Worm (Caenorhabditis elegans) whole organism, midembryonic: ENCODE measurements around the gene srab-16.

ENCODE experiments used
- T22C8.4 ChIP-seq: fragments of 200-800 bp; sonication (Bioruptor generic); IDR thresholded peaks from 2 replicates; pipeline ENCODE4 v1.3.6; 2022; ENCODE audit warnings: missing genetic modification characterization, missing compliant biosample characterization
- cog-1 ChIP-seq: sonication (generic microtip); optimal IDR thresholded peaks from 2 replicates; lab custom pipeline; 2016; ENCODE audit warnings: missing genetic modification characterization, missing compliant biosample characterization
- flt-1 ChIP-seq: fragments of 200-800 bp; sonication (Bioruptor generic); IDR thresholded peaks from 2 replicates; pipeline ENCODE4 v1.3.6; 2022; ENCODE audit warnings: missing genetic modification characterization, missing compliant biosample characterization
- klf-2 ChIP-seq: fragments of 200-800 bp; sonication (Bioruptor generic); conservative IDR thresholded peaks from 2 replicates; pipeline ENCODE4 v1.3.6; 2022; ENCODE audit warnings: missing genetic modification reagents, missing genetic modification characterization, missing compliant biosample characterization
- med-1 ChIP-seq: sonication (generic microtip); optimal IDR thresholded peaks from 2 replicates; lab custom pipeline; 2017; ENCODE audit warnings: missing genetic modification characterization, mild to moderate bottlenecking, missing compliant biosample characterization, antibody characterized with exemption, missing genetic modification reagents; ENCODE audit not compliant: insufficient read depth
- ref-1 ChIP-seq: fragments of 200-800 bp; sonication (Bioruptor generic); conservative IDR thresholded peaks from 2 replicates; pipeline ENCODE4 v1.3.6; 2022; ENCODE audit warnings: missing genetic modification reagents, missing genetic modification characterization, missing compliant biosample characterization
- tab-1 ChIP-seq: fragments of 200-800 bp; sonication (Bioruptor generic); IDR thresholded peaks from 2 replicates; pipeline ENCODE4 v1.3.6; 2022; ENCODE audit warnings: missing genetic modification characterization, missing compliant biosample characterization
- ztf-23 ChIP-seq: fragments of 200-800 bp; sonication (Bioruptor generic); IDR thresholded peaks from 2 replicates; pipeline ENCODE4 v1.3.6; 2022; ENCODE audit warnings: missing genetic modification reagents, missing genetic modification characterization, missing compliant biosample characterization
- ztf-29 ChIP-seq: fragments of 200-800 bp; sonication (Bioruptor generic); IDR thresholded peaks from 2 replicates; pipeline ENCODE4 v1.3.6; 2022; ENCODE audit warnings: missing genetic modification reagents, missing genetic modification characterization, missing compliant biosample characterization

The srab-16 gene

DNA sequence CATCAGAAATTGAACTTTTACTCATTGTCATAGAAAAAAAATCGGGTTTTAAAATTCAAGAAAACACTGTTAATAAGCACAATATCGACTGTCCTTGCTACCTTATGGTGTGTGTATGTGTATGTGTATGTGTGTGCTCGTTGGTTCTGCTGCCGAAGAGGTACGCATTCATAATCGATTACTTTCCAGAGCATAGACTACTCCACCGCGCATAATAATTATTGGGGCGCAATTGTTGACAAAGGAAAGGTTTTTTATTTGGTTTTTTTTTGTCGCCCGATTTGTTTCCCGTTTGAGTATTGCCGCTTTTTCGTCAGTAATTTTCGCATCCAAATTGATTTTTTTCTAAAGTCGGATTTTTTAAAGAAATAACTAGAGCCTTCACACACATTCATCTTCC is 21.3 kb upstream of the srab-16 start, which contains the start of gene C05E4.15:
C05E4.15 (minus strand) TSS at position 101 of the 400 bp plus-strand sequence.
- TF ChIP-seq klf-2 (GFP tag; lab: Robert Waterston, UW), result no peak
- TF ChIP-seq ztf-29 (GFP tag; lab: Robert Waterston, UW), result no peak
- TF ChIP-seq tab-1 (GFP tag; lab: Robert Waterston, UW), result no peak
- no peak for TF ChIP-seq ztf-23
- no peak for TF ChIP-seq cog-1 (tag; lab: Kevin White, UChicago)
- no peak for TF ChIP-seq flt-1 (GFP tag; lab: Robert Waterston, UW)
- TF ChIP-seq T22C8.4 (GFP tag; lab: Robert Waterston, UW), result no peak
- no peak for TF ChIP-seq ref-1 (GFP tag; lab: Robert Waterston, UW)
- no peak for TF ChIP-seq med-1 (GFP tag; lab: Kevin White, UChicago)

ce11 chrV:761882-762281 is 20.6 kb upstream of the srab-16 start, which contains the start of gene C05E4.12:
Gene C05E4.12 (minus strand): TSS chrV:761982.
- TF ChIP-seq klf-2 (GFP tag; lab: Robert Waterston, UW) (no peak), ref-1 (GFP tag; lab: Robert Waterston, UW) (no peak), T22C8.4 (GFP tag; lab: Robert Waterston, UW) (no peak), ztf-29 (GFP tag; lab: Robert Waterston, UW) (no peak), cog-1 (tag; lab: Kevin White, UChicago) (no peak), flt-1 (GFP tag; lab: Robert Waterston, UW) (no peak), med-1 (GFP tag; lab: Kevin White, UChicago) (no peak), tab-1 (GFP tag; lab: Robert Waterston, UW) (no peak), ztf-23 (no peak)

- TF ChIP-seq flt-1 (GFP tag; lab: Robert Waterston, UW), result no peak
- no peak for TF ChIP-seq med-1 (GFP tag; lab: Kevin White, UChicago)
- no peak for TF ChIP-seq klf-2 (GFP tag; lab: Robert Waterston, UW)
These were observed 20.2 kb upstream of the srab-16 start, which contains the start of gene srp-2 for ce11 chrV:762340-762739. Gene srp-2 (plus strand): TSS chrV:762640.

DNA sequence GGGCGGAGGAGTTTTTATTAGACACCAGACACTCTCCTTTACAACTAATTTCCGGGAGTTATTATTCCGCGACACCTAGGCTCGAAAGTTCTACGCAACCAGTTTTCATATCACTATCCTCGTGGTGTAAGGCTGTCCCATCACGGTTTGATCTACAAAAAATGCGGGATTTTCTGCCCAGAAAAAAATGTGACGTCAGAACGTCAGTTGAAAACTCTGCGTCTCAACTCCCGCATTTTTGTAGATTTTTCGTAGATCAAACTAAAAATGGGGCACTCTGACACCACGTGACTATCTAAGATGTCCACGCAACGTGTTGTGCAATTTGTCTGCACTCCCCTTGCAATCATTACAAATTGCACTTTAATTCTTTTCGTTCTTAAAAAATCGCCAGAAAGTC is 17.8 kb upstream of the srab-16 start, which contains the start of gene str-238:
str-238 (plus strand) TSS at position 301 of the 400 bp plus-strand sequence.
- TF ChIP-seq ztf-23 (no peak), cog-1 (tag; lab: Kevin White, UChicago) (no peak), flt-1 (GFP tag; lab: Robert Waterston, UW) (no peak), ref-1 (GFP tag; lab: Robert Waterston, UW) (no peak), klf-2 (GFP tag; lab: Robert Waterston, UW) (no peak), tab-1 (GFP tag; lab: Robert Waterston, UW) (no peak), ztf-29 (GFP tag; lab: Robert Waterston, UW) (no peak)

DNA sequence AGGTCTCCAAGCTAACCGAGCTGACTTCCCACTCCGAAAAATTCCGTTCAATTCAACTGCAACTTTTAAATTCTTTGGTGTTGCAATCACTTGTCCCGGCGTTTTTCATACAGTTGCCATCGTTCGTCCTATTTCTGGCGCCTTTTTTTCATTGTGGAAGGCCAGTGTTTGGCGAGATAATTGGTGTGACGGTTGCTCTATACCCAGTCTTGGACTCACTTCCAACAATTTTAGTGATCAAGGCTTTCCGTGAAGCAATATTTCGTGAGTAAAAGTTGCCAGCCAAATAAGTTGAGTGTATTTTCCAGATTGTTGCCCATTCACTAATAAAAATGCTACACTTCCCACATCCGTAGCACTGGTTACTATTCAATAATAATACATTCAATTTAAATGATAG is 10.3 kb upstream of the srab-16 start:
- no peak for TF ChIP-seq klf-2 (GFP tag; lab: Robert Waterston, UW)
- no peak for TF ChIP-seq ref-1 (GFP tag; lab: Robert Waterston, UW)
- no peak for TF ChIP-seq tab-1 (GFP tag; lab: Robert Waterston, UW)
- no peak for TF ChIP-seq T22C8.4 (GFP tag; lab: Robert Waterston, UW)
- no peak for TF ChIP-seq ztf-23
- TF ChIP-seq flt-1 (GFP tag; lab: Robert Waterston, UW), result no peak

DNA sequence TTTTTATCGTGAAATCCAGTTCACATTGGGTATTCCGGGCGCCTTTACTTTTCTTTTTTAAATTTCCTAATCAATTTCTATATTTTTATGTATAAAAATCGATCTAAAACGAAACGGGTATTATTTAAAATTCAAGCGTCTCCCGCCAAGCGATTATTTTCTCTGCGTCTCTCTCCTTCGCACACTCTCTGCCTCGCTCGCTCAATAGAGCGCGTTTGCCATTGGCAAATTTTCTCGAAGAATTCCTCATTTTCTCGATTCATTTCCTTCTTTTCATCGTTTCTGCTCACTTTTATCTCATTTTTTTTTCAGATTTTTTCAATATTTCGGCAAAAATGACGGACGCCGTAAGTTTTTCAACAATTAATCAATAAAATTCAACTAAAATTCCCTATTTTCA is 9.3 kb upstream of the srab-16 start, which contains the start of gene sti-1:
sti-1 (plus strand) TSS at position 263 of the 400 bp plus-strand sequence.
- TF ChIP-seq cog-1 (tag; lab: Kevin White, UChicago) (peak; percentile 68), ztf-23 (no peak), ref-1 (GFP tag; lab: Robert Waterston, UW) (no peak), T22C8.4 (GFP tag; lab: Robert Waterston, UW) (no peak), ztf-29 (GFP tag; lab: Robert Waterston, UW) (no peak), flt-1 (GFP tag; lab: Robert Waterston, UW) (no peak), tab-1 (GFP tag; lab: Robert Waterston, UW) (no peak), med-1 (GFP tag; lab: Kevin White, UChicago) (peak; percentile 18), klf-2 (GFP tag; lab: Robert Waterston, UW) (no peak)

DNA sequence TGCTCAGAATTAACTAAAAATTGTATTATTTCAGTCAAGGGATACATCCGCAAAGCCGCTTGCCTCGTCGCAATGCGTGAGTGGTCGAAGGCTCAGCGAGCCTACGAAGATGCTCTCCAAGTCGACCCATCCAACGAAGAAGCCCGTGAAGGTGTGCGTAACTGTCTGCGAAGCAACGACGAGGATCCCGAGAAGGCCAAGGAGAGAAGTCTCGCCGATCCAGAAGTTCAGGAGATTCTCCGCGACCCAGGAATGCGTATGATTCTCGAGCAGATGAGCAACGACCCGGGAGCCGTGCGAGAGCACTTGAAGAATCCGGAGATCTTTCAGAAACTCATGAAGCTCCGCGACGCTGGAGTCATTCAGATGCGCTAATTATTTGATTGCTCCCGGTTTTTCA is 8.2 kb upstream of the srab-16 start:
- TF ChIP-seq med-1 (GFP tag; lab: Kevin White, UChicago), result no peak
- no peak for TF ChIP-seq tab-1 (GFP tag; lab: Robert Waterston, UW)
- TF ChIP-seq cog-1 (tag; lab: Kevin White, UChicago), result no peak
- no peak for TF ChIP-seq ztf-23
- no peak for TF ChIP-seq ztf-29 (GFP tag; lab: Robert Waterston, UW)
- no peak for TF ChIP-seq klf-2 (GFP tag; lab: Robert Waterston, UW)
- no peak for TF ChIP-seq T22C8.4 (GFP tag; lab: Robert Waterston, UW)
- no peak for TF ChIP-seq flt-1 (GFP tag; lab: Robert Waterston, UW)
- no peak for TF ChIP-seq ref-1 (GFP tag; lab: Robert Waterston, UW)

- TF ChIP-seq med-1 (GFP tag; lab: Kevin White, UChicago) (no peak), klf-2 (GFP tag; lab: Robert Waterston, UW) (no peak), ztf-23 (no peak), flt-1 (GFP tag; lab: Robert Waterston, UW) (no peak), T22C8.4 (GFP tag; lab: Robert Waterston, UW) (no peak), tab-1 (GFP tag; lab: Robert Waterston, UW) (no peak), cog-1 (tag; lab: Kevin White, UChicago) (no peak), ztf-29 (GFP tag; lab: Robert Waterston, UW) (no peak), ref-1 (GFP tag; lab: Robert Waterston, UW) (no peak)
These were observed 7.6 kb upstream of the srab-16 start, which contains the start of gene srbc-58 for ce11 chrV:774875-775359. Gene srbc-58 (plus strand): TSS chrV:774995.

DNA sequence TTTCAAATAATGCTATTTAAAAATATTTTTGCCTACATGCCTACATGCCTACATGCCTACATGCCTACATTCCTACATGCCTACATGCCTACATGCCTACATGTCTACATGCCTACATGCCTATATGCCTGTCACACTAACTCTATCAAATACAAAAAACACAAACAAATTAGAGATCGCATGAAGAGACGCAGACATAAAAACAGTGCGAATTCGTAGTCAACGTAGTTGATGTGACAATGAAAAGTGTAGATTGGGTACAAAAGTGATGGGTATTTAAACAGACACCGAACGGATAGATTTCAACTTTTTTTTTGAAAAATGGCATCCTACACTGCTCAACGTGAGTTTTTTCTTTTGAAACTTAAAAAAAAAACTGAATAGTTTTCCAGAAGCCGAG is 5.2 kb upstream of the srab-16 start, which contains the start of gene R09E12.9:
R09E12.9 (plus strand) TSS at position 316 of the 400 bp plus-strand sequence.
- TF ChIP-seq med-1 (GFP tag; lab: Kevin White, UChicago) (no peak), T22C8.4 (GFP tag; lab: Robert Waterston, UW) (no peak), klf-2 (GFP tag; lab: Robert Waterston, UW) (no peak), ref-1 (GFP tag; lab: Robert Waterston, UW) (no peak), cog-1 (tag; lab: Kevin White, UChicago) (no peak), ztf-29 (GFP tag; lab: Robert Waterston, UW) (no peak), flt-1 (GFP tag; lab: Robert Waterston, UW) (no peak), ztf-23 (no peak), tab-1 (GFP tag; lab: Robert Waterston, UW) (no peak)
